Fruit fly (Drosophila melanogaster): Measurements from ENCODE around the gene CG14621.

dm6 chrX:22474881-22475280 is 30.9 kb downstream of the CG14621 start:
- no peak for TF ChIP-seq dpn (GFP tag; optimal IDR thresholded peaks at IDR 0.05)
- TF ChIP-seq croc (GFP tag; conservative IDR thresholded peaks at IDR 0.05) = no peak
- no peak for TF ChIP-seq Xrp1 (GFP tag; IDR thresholded peaks at IDR 0.05)
- no peak for TF ChIP-seq trh (GFP tag; optimal IDR thresholded peaks at IDR 0.05)
- no peak for TF ChIP-seq Asciz (GFP tag; optimal IDR thresholded peaks at IDR 0.05)
- TF ChIP-seq Ravus (GFP tag; IDR thresholded peaks at IDR 0.05) = no peak
- TF ChIP-seq ato (GFP tag; IDR thresholded peaks at IDR 0.05; ENCODE audit: partially characterized antibody) = no peak
- TF ChIP-seq Dref (GFP tag; IDR thresholded peaks at IDR 0.05) = no peak
